Fruit fly (Drosophila melanogaster) Kc167 (cell line): ENCODE results near the gene CG7139.

ENCODE experiments used
- Sin3A ChIP-seq: fragments of >200 bp; optimal IDR thresholded peaks from 2 replicates; lab custom pipeline; 2018; ENCODE audit warnings: missing external identifiers
- insv ChIP-seq: fragments of >200 bp; optimal IDR thresholded peaks from 3 replicates; lab custom pipeline; 2018; ENCODE audit warnings: missing external identifiers
- psq ChIP-seq: fragments of >200 bp; optimal IDR thresholded peaks from 2 replicates; lab custom pipeline; 2017; ENCODE audit warnings: missing external identifiers
- ttk ChIP-seq: sonication (Bioruptor generic); optimal IDR thresholded peaks from 2 replicates; lab custom pipeline; 2017; ENCODE audit warnings: missing external identifiers

DNA sequence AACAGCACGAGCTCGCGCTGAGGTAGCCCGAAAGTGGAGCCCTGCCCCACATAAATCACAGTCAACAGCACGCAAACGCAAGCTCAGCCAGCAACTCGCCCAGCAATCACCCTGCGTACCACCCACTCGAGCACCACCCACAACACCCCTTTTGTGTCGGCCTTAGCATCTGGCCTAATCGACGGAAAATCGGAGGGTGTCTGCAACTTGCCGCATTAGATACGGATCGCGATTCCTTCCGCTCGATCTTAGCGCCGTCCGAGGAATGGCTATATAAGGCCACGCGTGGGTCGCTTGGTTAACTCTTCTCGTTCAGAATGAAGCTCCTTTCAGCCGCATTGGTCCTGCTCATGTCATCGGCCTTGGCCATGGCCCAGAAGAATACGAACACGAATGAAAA, 8.4 kb upstream of the CG7139 start, which contains the start of gene Sfp79B:
- TF ChIP-seq ttk (lab: Kevin White, UChicago) (no peak), insv (lab: Kevin White, UChicago) (no peak), psq (no peak), Sin3A (lab: Kevin White, UChicago) (no peak)
